Worm (Caenorhabditis elegans): Measurements from ENCODE around the gene cct-4.

DNA sequence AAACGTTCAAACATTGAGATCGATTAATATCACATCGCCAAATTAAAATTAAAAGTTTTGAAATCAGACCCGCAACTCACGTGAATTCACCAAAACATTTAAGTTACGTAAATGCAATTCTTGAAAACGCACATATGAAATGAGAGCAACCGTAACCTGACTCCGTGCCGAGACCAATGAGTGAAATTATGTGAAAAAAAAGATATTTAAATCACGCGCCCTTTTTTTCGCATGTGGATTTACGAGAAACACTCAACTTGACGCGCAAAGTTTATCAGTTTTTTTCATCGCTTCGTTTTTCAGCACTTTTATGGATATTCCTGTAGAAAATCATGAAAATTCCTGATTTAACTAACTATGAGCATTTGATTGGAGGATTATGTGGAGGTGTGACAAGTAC, 7.4 kb upstream of the cct-4 start, which contains the start of the genes gei-14 and slc-25A32:
- TF ChIP-seq tbx-2 (tag; optimal IDR thresholded peaks at IDR 0.05): peak; percentile 4
- no peak for TF ChIP-seq ceh-63 (GFP tag; optimal IDR thresholded peaks at IDR 0.05)
- peak in 1 of 6 experiments; percentile 24 for TF ChIP-seq elt-3 (tag; optimal IDR thresholded peaks at IDR 0.05)
- no peak for TF ChIP-seq aly-2 (tag; optimal IDR thresholded peaks at IDR 0.05)
